Worm (Caenorhabditis elegans): ENCODE measurements around the gene C55A6.12.

The C55A6.12 gene

DNA sequence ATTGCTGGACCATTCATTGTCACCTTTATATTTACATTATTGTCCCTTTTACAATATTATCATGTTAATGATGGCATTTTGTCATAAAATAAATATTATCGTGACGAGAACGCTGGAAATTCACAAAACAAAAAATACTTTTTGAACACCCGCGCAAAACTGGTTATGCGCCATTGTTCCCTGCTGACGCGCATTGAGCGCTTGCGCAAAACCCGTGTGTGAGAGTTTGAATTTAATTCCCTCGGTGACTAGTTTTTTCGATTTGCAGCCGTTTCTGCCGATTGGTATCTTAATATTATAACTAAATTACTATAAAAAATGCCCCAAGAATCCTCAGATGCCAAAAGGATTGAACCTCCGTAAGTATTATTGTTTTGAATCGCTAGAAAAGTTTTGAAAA is 18.5 kb upstream of the C55A6.12 start, which contains the start of gene pafo-1 (continued):
- TF ChIP-seq elt-1 (tag; optimal IDR thresholded peaks at IDR 0.05) (no peak), ceh-9 (tag; optimal IDR thresholded peaks at IDR 0.05) (no peak), daf-12 (tag; optimal IDR thresholded peaks at IDR 0.05) (no peak), nhr-76 (tag; optimal IDR thresholded peaks at IDR 0.05) (no peak), nhr-25 (tag; optimal IDR thresholded peaks at IDR 0.05) (peak; percentile 66), ztf-4 (tag; optimal IDR thresholded peaks at IDR 0.05) (no peak), nhr-11 (tag; optimal IDR thresholded peaks at IDR 0.05) (no peak), ceh-28 (tag; optimal IDR thresholded peaks at IDR 0.05) (peak; percentile 61), nhr-237 (tag; optimal IDR thresholded peaks at IDR 0.05) (no peak), nhr-12 (tag; optimal IDR thresholded peaks at IDR 0.05) (no peak)

DNA sequence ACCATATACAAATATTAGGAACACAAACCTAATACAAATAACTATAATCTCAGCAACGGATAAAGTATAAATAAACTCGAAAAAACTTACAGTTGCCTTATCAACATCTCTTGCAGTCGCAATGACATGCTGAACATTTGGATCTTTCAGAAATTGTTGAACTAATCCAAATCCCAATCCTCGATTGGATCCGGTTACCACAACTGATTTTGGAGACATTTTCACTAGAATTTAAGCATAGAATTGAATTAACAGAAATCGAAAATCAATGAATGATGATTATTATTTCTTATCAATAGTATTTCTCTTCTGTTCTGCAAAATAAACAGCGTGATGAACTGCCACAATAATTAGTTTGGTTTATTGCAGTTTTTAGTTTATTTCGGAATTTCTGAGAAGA is 17.3 kb upstream of the C55A6.12 start, which contains the start of the genes C55A6.11 and C55A6.7:
TSS of gene C55A6.11 (plus strand) at position 301 of the 400 bp plus-strand sequence.
TSS of gene C55A6.7 (minus strand) at position 316 of the 400 bp plus-strand sequence.
- TF ChIP-seq nhr-11 (tag; optimal IDR thresholded peaks at IDR 0.05) (no peak), mdl-1 (tag; optimal IDR thresholded peaks at IDR 0.05) (no peak), ztf-4 (tag; optimal IDR thresholded peaks at IDR 0.05) (no peak), skn-1 (tag; optimal IDR thresholded peaks at IDR 0.05) (no peak), fkh-2 (tag; optimal IDR thresholded peaks at IDR 0.05) (no peak), aly-2 (tag; optimal IDR thresholded peaks at IDR 0.05) (no peak), nhr-23 (tag; optimal IDR thresholded peaks at IDR 0.05) (no peak), nfya-1 (tag; optimal IDR thresholded peaks at IDR 0.05; ENCODE audit: insufficient read depth) (no peak), fos-1 (tag; optimal IDR thresholded peaks at IDR 0.05) (no peak), ceh-28 (tag; optimal IDR thresholded peaks at IDR 0.05) (no peak), ztf-11 (tag; optimal IDR thresholded peaks at IDR 0.05) (no peak), nhr-12 (tag; optimal IDR thresholded peaks at IDR 0.05) (no peak), unc-62 (GFP tag; optimal IDR thresholded peaks at IDR 0.05) (no peak), eor-1 (tag; optimal IDR thresholded peaks at IDR 0.05) (no peak), fkh-10 (GFP tag; optimal IDR thresholded peaks at IDR 0.05) (no peak), nhr-67 (tag; optimal IDR thresholded peaks at IDR 0.05) (no peak), nhr-77 (tag; optimal IDR thresholded peaks at IDR 0.05) (no peak), nhr-25 (tag; optimal IDR thresholded peaks at IDR 0.05) (no peak), lin-39 (tag; optimal IDR thresholded peaks at IDR 0.05) (no peak)

DNA sequence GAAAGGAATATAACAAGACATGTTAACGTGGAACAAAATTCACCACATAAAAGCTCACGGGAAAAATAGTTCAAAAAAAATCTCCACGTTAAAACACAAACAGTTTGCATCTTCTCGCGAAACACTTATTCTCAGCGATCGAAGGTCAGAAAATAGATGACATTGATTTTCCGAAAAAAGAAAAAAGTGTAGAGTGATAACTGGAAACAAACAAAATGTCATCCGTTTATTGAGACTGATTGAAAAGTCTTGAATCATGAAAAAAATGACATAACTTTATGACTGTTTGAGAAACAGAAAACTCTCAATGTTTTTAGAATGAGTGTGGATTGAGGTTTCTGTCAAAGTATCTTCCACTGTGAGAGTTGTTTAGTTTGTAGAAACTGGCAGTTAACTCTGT is 14.9 kb upstream of the C55A6.12 start, which contains the start of gene C55A6.4:
TSS of gene C55A6.4 (minus strand) at position 101 of the 400 bp plus-strand sequence.
- TF ChIP-seq ceh-82 (tag; optimal IDR thresholded peaks at IDR 0.05), result no peak

DNA sequence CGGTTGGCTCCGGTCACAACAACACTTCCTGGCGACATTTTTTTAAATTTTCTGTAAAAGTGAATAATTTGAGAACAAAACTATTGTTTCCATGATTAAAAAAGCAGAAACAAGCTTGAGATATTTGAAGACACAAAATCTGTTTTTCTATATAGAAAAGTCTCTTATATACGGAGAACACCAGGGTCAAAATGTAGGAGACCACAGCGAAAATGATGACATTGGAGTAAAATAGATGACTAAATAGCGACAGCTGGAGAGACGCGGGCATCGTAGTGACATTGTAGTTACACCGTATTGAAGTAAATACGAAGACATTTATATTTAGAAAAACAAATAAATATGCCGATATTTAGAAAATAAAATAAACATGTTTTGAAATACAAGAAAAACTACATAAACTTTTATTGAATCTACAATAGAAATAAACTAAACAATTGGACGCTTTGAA is 13.2 kb upstream of the C55A6.12 start, which contains the start of gene sdz-8:
TSS of gene sdz-8 (minus strand) at position 51 of the 451 bp plus-strand sequence.
- TF ChIP-seq R02D3.7 (tag; optimal IDR thresholded peaks at IDR 0.05) (no peak), skn-1 (tag; optimal IDR thresholded peaks at IDR 0.05) (peak; percentile 80), hmg-11 (tag; optimal IDR thresholded peaks at IDR 0.05) (no peak), mdl-1 (tag; optimal IDR thresholded peaks at IDR 0.05) (no peak), pha-4 (tag; optimal IDR thresholded peaks at IDR 0.05) (peak; percentile 12), unc-62 (GFP tag; optimal IDR thresholded peaks at IDR 0.05) (no peak)

DNA sequence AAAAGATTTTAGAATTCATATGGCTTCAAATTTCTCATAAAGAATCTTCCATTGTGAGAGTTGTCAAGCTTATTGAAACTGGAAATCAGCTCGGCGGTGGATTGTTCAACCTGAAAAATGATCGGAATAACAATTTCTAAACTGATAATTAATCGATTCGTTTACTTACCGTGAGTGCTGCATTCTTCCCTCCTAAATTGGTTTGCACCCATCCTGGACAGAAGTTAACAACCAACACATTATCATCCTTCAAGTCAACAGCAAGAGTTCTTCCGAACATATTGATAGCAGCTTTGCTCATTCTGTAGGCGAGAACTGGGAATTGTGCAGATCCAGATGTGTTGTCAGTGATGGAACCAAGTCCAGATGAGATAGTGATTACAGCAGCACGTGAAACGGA is 12.2 kb upstream of the C55A6.12 start:
- TF ChIP-seq unc-39 (tag; optimal IDR thresholded peaks at IDR 0.05) (no peak), nhr-77 (tag; optimal IDR thresholded peaks at IDR 0.05) (no peak), daf-12 (tag; optimal IDR thresholded peaks at IDR 0.05) (no peak), mml-1 (tag; optimal IDR thresholded peaks at IDR 0.05) (no peak), fkh-10 (GFP tag; optimal IDR thresholded peaks at IDR 0.05) (no peak), nhr-23 (tag; optimal IDR thresholded peaks at IDR 0.05) (no peak), lsy-12 (tag; optimal IDR thresholded peaks at IDR 0.05) (no peak), snpc-4 (tag; optimal IDR thresholded peaks at IDR 0.05) (no peak), zag-1 (tag; optimal IDR thresholded peaks at IDR 0.05) (no peak), eor-1 (tag; optimal IDR thresholded peaks at IDR 0.05) (no peak), aly-2 (tag; optimal IDR thresholded peaks at IDR 0.05) (no peak), fos-1 (tag; optimal IDR thresholded peaks at IDR 0.05) (no peak)

DNA sequence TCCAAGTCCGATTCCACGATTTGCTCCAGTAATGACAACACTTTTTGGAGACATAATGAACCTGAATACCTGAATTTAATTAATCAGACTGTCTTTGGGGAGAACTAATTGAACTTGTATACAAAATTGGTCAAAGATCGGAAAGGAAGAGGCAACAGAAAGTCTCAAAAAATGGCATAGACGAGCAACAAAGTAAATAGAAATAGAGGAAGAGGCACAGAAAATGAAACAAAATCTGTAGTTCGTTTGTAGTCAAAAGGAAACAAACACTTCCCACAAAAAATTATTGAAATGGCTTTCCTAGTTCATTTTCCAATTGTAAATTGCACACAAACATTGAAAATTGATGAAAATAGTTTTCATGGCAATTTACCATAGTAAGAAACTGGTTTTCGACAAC is 11.7 kb upstream of the C55A6.12 start, which contains the start of gene C55A6.6:
TSS of gene C55A6.6 (minus strand) at position 61 of the 400 bp plus-strand sequence.
- TF ChIP-seq pha-4 (tag; optimal IDR thresholded peaks at IDR 0.05) (peak; percentile 93), aly-2 (tag; optimal IDR thresholded peaks at IDR 0.05) (no peak)

Data from whole organism, L3 larva.